Fruit fly (Drosophila melanogaster): ENCODE results near the gene CG7739.
A peak's percentile ranks its signal among the peaks of the same experiment; 100 is the strongest.

The CG7739 gene

dm6 chr3L:15519920-15520319 is 42.9 kb downstream of the CG7739 start:
- TF ChIP-seq Dfd (GFP tag; optimal IDR thresholded peaks at IDR 0.05) = no peak
- no peak for TF ChIP-seq Rel (GFP tag; optimal IDR thresholded peaks at IDR 0.05)
- TF ChIP-seq Rel (tag; optimal IDR thresholded peaks at IDR 0.05) = peak; percentile 98

dm6 chr3L:15519492-15519891 is 43.4 kb downstream of the CG7739 start, which contains the start of gene mex1:
Gene mex1, minus strand, starts transcription at chr3L:15519592.
- TF ChIP-seq CG32264 (GFP tag; optimal IDR thresholded peaks at IDR 0.05) (no peak), Vsx2 (GFP tag; optimal IDR thresholded peaks at IDR 0.05; ENCODE audit: partially characterized antibody) (no peak), Sp1 (GFP tag; optimal IDR thresholded peaks at IDR 0.05) (no peak), CG9705 (GFP tag; optimal IDR thresholded peaks at IDR 0.05) (no peak), pan (optimal IDR thresholded peaks at IDR 0.05) (no peak), lola (GFP tag; optimal IDR thresholded peaks at IDR 0.05) (no peak), h (GFP tag; optimal IDR thresholded peaks at IDR 0.05) (no peak), fru (GFP tag; optimal IDR thresholded peaks at IDR 0.05) (no peak), Myc (optimal IDR thresholded peaks at IDR 0.05) (no peak), Dfd (GFP tag; optimal IDR thresholded peaks at IDR 0.05) (no peak), usp (GFP tag; optimal IDR thresholded peaks at IDR 0.05) (no peak), foxo (GFP tag; optimal IDR thresholded peaks at IDR 0.05) (no peak), ey (GFP tag; optimal IDR thresholded peaks at IDR 0.05) (no peak), dmrt93B (GFP tag; optimal IDR thresholded peaks at IDR 0.05) (no peak), Hnf4 (GFP tag; optimal IDR thresholded peaks at IDR 0.05) (no peak), woc (GFP tag; optimal IDR thresholded peaks at IDR 0.05) (no peak), Abd-B (GFP tag; optimal IDR thresholded peaks at IDR 0.05) (no peak), tai (GFP tag; optimal IDR thresholded peaks at IDR 0.05) (no peak), Dif (GFP tag; optimal IDR thresholded peaks at IDR 0.05; ENCODE audit: partially characterized antibody) (no peak), HLH106 (tag; optimal IDR thresholded peaks at IDR 0.05) (no peak)

- TF ChIP-seq Rel (GFP tag; optimal IDR thresholded peaks at IDR 0.05) (no peak), Rel (tag; optimal IDR thresholded peaks at IDR 0.05) (peak; percentile 45), woc (GFP tag; optimal IDR thresholded peaks at IDR 0.05) (no peak)
Observed at dm6 chr3L:15518344-15518743, 44.5 kb downstream of the CG7739 start.

dm6 chr3L:15517508-15517907 is 45.4 kb downstream of the CG7739 start:
- no peak for TF ChIP-seq Rel (GFP tag; optimal IDR thresholded peaks at IDR 0.05)
- TF ChIP-seq Rel (tag; optimal IDR thresholded peaks at IDR 0.05) = peak; percentile 28
- no peak for TF ChIP-seq Abd-B (GFP tag; optimal IDR thresholded peaks at IDR 0.05)
- no peak for TF ChIP-seq brk (GFP tag; optimal IDR thresholded peaks at IDR 0.05)
- TF ChIP-seq Hr78 (GFP tag; optimal IDR thresholded peaks at IDR 0.05) = no peak
- TF ChIP-seq lola (GFP tag; optimal IDR thresholded peaks at IDR 0.05) = no peak
- no peak for TF ChIP-seq OdsH (GFP tag; optimal IDR thresholded peaks at IDR 0.05)
- no peak for TF ChIP-seq psq (GFP tag; optimal IDR thresholded peaks at IDR 0.05)
- TF ChIP-seq Sp1 (GFP tag; optimal IDR thresholded peaks at IDR 0.05) = no peak

- TF ChIP-seq Dfd (GFP tag; optimal IDR thresholded peaks at IDR 0.05) = no peak
- TF ChIP-seq ey (GFP tag; optimal IDR thresholded peaks at IDR 0.05) = no peak
- TF ChIP-seq dl (GFP tag; optimal IDR thresholded peaks at IDR 0.05; ENCODE audit: insufficient read depth in 1 of 2, partially characterized antibody in 2 of 2) = no peak
- no peak for TF ChIP-seq tai (GFP tag; optimal IDR thresholded peaks at IDR 0.05)
- TF ChIP-seq sv (GFP tag; optimal IDR thresholded peaks at IDR 0.05) = no peak
- TF ChIP-seq brk (GFP tag; optimal IDR thresholded peaks at IDR 0.05) = no peak
- TF ChIP-seq rgr (GFP tag; optimal IDR thresholded peaks at IDR 0.05) = no peak
- TF ChIP-seq CrebA (GFP tag; optimal IDR thresholded peaks at IDR 0.05; ENCODE audit: borderline replicate concordance) = no peak
- TF ChIP-seq Mio (GFP tag; optimal IDR thresholded peaks at IDR 0.05) = no peak
Observed at dm6 chr3L:15516956-15517355, 45.9 kb downstream of the CG7739 start, which contains the start of gene CG13454. Gene CG13454, minus strand, starts transcription at chr3L:15517056.

dm6 chr3L:15516440-15516839 is 46.4 kb downstream of the CG7739 start:
- TF ChIP-seq Hr83 (GFP tag; optimal IDR thresholded peaks at IDR 0.05; ENCODE audit: poor library complexity, severe bottlenecking) (no peak), Myc (optimal IDR thresholded peaks at IDR 0.05) (peak; percentile 75), N (GFP tag; optimal IDR thresholded peaks at IDR 0.05) (peak; percentile 88), psq (GFP tag; optimal IDR thresholded peaks at IDR 0.05) (no peak), br (GFP tag; optimal IDR thresholded peaks at IDR 0.05) (no peak)

Measured in whole organism, wandering third instar larva.